Worm (Caenorhabditis elegans) whole organism, mixed stage, embryonic: ENCODE measurements around the gene B0281.1.

ENCODE experiments used
- elt-1 ChIP-seq: sonication (generic microtip); optimal IDR thresholded peaks from 2 replicates; lab custom pipeline; 2017; ENCODE audit warnings: missing genetic modification characterization, mild to moderate bottlenecking, missing compliant biosample characterization, antibody characterized with exemption, moderate library complexity, borderline replicate concordance; ENCODE audit not compliant: insufficient read depth
- elt-3 ChIP-seq: fragments of 150-350 bp; optimal IDR thresholded peaks from 2 replicates; lab custom pipeline; 2014; ENCODE audit warnings: missing biosample characterization, missing genetic modification characterization
- lsy-2 ChIP-seq: fragments of 150-350 bp; optimal IDR thresholded peaks from 2 replicates; lab custom pipeline; 2014; ENCODE audit warnings: missing biosample characterization, missing genetic modification characterization
- nhr-12 ChIP-seq: fragments of 150-350 bp; optimal IDR thresholded peaks from 2 replicates; lab custom pipeline; 2014; ENCODE audit warnings: missing biosample characterization, missing genetic modification characterization
- nhr-237 ChIP-seq: fragments of 150-350 bp; optimal IDR thresholded peaks from 2 replicates; lab custom pipeline; 2014; ENCODE audit warnings: missing biosample characterization, missing genetic modification characterization
- nhr-28 ChIP-seq: fragments of 150-350 bp; optimal IDR thresholded peaks from 2 replicates; lab custom pipeline; 2014; ENCODE audit warnings: missing biosample characterization, missing genetic modification characterization
- nhr-76 ChIP-seq: sonication (generic microtip); optimal IDR thresholded peaks from 2 replicates; lab custom pipeline; 2017; ENCODE audit warnings: missing biosample characterization, missing genetic modification characterization
- pha-4 ChIP-seq: fragments of 150-350 bp; optimal IDR thresholded peaks from 2 replicates; lab custom pipeline; 2018; ENCODE audit warnings: missing biosample characterization, missing genetic modification reagents, missing genetic modification characterization
- snpc-4 ChIP-seq: fragments of 150-350 bp; optimal IDR thresholded peaks from 2 replicates; lab custom pipeline; 2014; ENCODE audit warnings: missing biosample characterization, missing genetic modification characterization
- unc-39 ChIP-seq: fragments of 150-350 bp; optimal IDR thresholded peaks from 2 replicates; lab custom pipeline; 2014; ENCODE audit warnings: missing biosample characterization, missing genetic modification characterization
- unc-62 ChIP-seq: fragments of 150-350 bp; optimal IDR thresholded peaks from 2 replicates; lab custom pipeline; 2014; ENCODE audit warnings: missing biosample characterization, missing genetic modification reagents, missing genetic modification characterization
- ztf-11 ChIP-seq: fragments of 150-350 bp; optimal IDR thresholded peaks from 2 replicates; lab custom pipeline; 2014; ENCODE audit warnings: missing biosample characterization, missing genetic modification characterization

- TF ChIP-seq unc-39 (tag; lab: Kevin White, UChicago) (no peak), lsy-2 (tag; lab: Kevin White, UChicago) (no peak), nhr-28 (tag; lab: Kevin White, UChicago) (no peak), pha-4 (tag; lab: Kevin White, UChicago) (no peak), nhr-76 (tag; lab: Kevin White, UChicago) (no peak), snpc-4 (tag; lab: Kevin White, UChicago) (no peak), unc-62 (GFP tag; lab: Kevin White, UChicago) (no peak), ztf-11 (tag; lab: Kevin White, UChicago) (no peak), nhr-237 (no peak), nhr-12 (tag; lab: Kevin White, UChicago) (no peak), elt-3 (no peak), elt-1 (tag; lab: Kevin White, UChicago) (no peak)
Observed at ce11 chrII:2284703-2285102, 28.2 kb upstream of the B0281.1 start.
